Worm (Caenorhabditis elegans) whole organism, L1 larva: Measurements from ENCODE around the gene spe-51.

Source experiments
- hlh-17 ChIP-seq: fragments of 200-800 bp; sonication (Bioruptor generic); optimal IDR thresholded peaks from 2 replicates; lab custom pipeline; 2018; ENCODE audit warnings: missing genetic modification characterization, mild to moderate bottlenecking, missing compliant biosample characterization, moderate library complexity, borderline replicate concordance

spe-51 gene

ce11 chrIV:4745422-4745821 lies 52.9 kb downstream of the spe-51 start, which contains the start of gene timm-17B.1 (continued):
- TF ChIP-seq hlh-17 (GFP tag; lab: Kevin White, UChicago) = no peak
